Fruit fly (Drosophila melanogaster): ENCODE data around the gene Tgi.

DNA sequence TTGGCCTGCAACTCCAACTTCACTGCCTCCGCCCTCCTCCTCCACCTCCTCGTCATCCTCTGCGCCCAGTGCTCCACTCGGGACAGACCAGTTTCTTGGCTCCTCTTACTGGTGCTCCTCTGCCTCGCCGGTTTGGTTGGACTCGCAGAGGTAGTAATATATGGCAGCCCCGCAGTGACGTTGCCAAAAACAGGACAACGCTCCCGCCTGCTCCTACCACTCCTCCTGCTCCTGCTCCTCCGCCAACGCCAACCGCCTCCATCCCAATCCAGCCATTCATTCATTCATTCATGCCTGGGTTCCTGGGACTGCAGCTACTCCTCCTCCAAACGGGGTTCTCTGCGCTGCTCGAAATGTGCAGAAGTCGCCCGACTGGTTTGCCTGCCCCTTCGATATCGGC lies 12.9 kb downstream of the Tgi start:
- TF ChIP-seq CG12219 (GFP tag; optimal IDR thresholded peaks at IDR 0.05) (no peak), CG34224 (GFP tag; IDR thresholded peaks at IDR 0.05; ENCODE audit: partially characterized antibody) (no peak), CG30403 (GFP tag; optimal IDR thresholded peaks at IDR 0.05) (no peak), CG4617 (GFP tag; optimal IDR thresholded peaks at IDR 0.05; ENCODE audit: borderline replicate concordance) (no peak), cato (GFP tag; optimal IDR thresholded peaks at IDR 0.05; ENCODE audit: borderline replicate concordance) (no peak), PHDP (tag; optimal IDR thresholded peaks at IDR 0.05) (no peak), CG11247 (GFP tag; IDR thresholded peaks at IDR 0.05) (no peak), pb (GFP tag; optimal IDR thresholded peaks at IDR 0.05) (no peak), HLH3B (GFP tag; IDR thresholded peaks at IDR 0.05) (no peak), Gug (GFP tag; IDR thresholded peaks at IDR 0.05) (no peak), sc (optimal IDR thresholded peaks at IDR 0.05) (no peak), sc (GFP tag; optimal IDR thresholded peaks at IDR 0.05) (no peak), sens-2 (GFP tag; IDR thresholded peaks at IDR 0.05) (no peak), lmd (GFP tag; IDR thresholded peaks at IDR 0.05) (no peak)
